Worm (Caenorhabditis elegans): ENCODE results near the gene cest-12.

cest-12 gene

ce11 chrIII:12084216-12084615 is 23.1 kb downstream of the cest-12 start, which contains the start of gene nob-1:
Gene nob-1, minus strand, starts transcription at chrIII:12084316.
- TF ChIP-seq lin-11 (tag; optimal IDR thresholded peaks at IDR 0.05), result no peak
- no peak for TF ChIP-seq ztf-1 (GFP tag; conservative IDR thresholded peaks at IDR 0.05)
- TF ChIP-seq elt-3 (tag; optimal IDR thresholded peaks at IDR 0.05), result no peak
- TF ChIP-seq unc-62 (GFP tag; optimal IDR thresholded peaks at IDR 0.05), result no peak
- no peak for TF ChIP-seq blmp-1 (tag; optimal IDR thresholded peaks at IDR 0.05; ENCODE audit: insufficient read depth)
- no peak for TF ChIP-seq ceh-16 (tag; optimal IDR thresholded peaks at IDR 0.05)
- TF ChIP-seq sma-9 (GFP tag; optimal IDR thresholded peaks at IDR 0.05), result no peak
- TF ChIP-seq sma-9 (tag; optimal IDR thresholded peaks at IDR 0.05), result no peak
- TF ChIP-seq lsy-2 (tag; optimal IDR thresholded peaks at IDR 0.05), result no peak
- no peak for TF ChIP-seq gmeb-1 (tag; optimal IDR thresholded peaks at IDR 0.05)
- no peak for TF ChIP-seq nhr-10 (tag; optimal IDR thresholded peaks at IDR 0.05)
- TF ChIP-seq ZK546.5 (tag; optimal IDR thresholded peaks at IDR 0.05), result no peak
- no peak for TF ChIP-seq C34F6.9 (tag; optimal IDR thresholded peaks at IDR 0.05)
- no peak for TF ChIP-seq R02D3.7 (tag; optimal IDR thresholded peaks at IDR 0.05)
- no peak for TF ChIP-seq unc-39 (tag; optimal IDR thresholded peaks at IDR 0.05)
- TF ChIP-seq mbf-1 (tag; optimal IDR thresholded peaks at IDR 0.05), result no peak
- TF ChIP-seq zag-1 (tag; optimal IDR thresholded peaks at IDR 0.05), result no peak

- TF ChIP-seq nhr-6 (tag; optimal IDR thresholded peaks at IDR 0.05), result no peak
- TF ChIP-seq lsy-2 (tag; optimal IDR thresholded peaks at IDR 0.05), result peak in 1 of 2 experiments; percentile 23
- TF ChIP-seq sem-4 (tag; optimal IDR thresholded peaks at IDR 0.05), result peak; percentile 45
- TF ChIP-seq sma-3 (GFP tag; optimal IDR thresholded peaks at IDR 0.05), result peak; percentile 33
These were observed 25.2 kb downstream of the cest-12 start for ce11 chrIII:12081992-12082628.

ce11 chrIII:12077456-12077855 is 29.9 kb downstream of the cest-12 start, which contains the start of gene php-3:
Gene php-3, minus strand, starts transcription at chrIII:12077556.
- TF ChIP-seq C34F6.9 (tag; optimal IDR thresholded peaks at IDR 0.05) (no peak), unc-39 (tag; optimal IDR thresholded peaks at IDR 0.05) (no peak), ztf-11 (tag; optimal IDR thresholded peaks at IDR 0.05) (no peak), mab-5 (tag; optimal IDR thresholded peaks at IDR 0.05) (no peak), F13H6.1 (tag; optimal IDR thresholded peaks at IDR 0.05) (no peak), lin-13 (GFP tag; optimal IDR thresholded peaks at IDR 0.05) (no peak), lsy-2 (tag; optimal IDR thresholded peaks at IDR 0.05) (no peak), ztf-1 (GFP tag; conservative IDR thresholded peaks at IDR 0.05) (no peak), elt-1 (tag; optimal IDR thresholded peaks at IDR 0.05) (no peak), nhr-10 (tag; optimal IDR thresholded peaks at IDR 0.05) (no peak), nhr-77 (tag; optimal IDR thresholded peaks at IDR 0.05) (no peak), ceh-82 (tag; optimal IDR thresholded peaks at IDR 0.05) (no peak)

- TF ChIP-seq zag-1 (tag; optimal IDR thresholded peaks at IDR 0.05), result no peak
- no peak for TF ChIP-seq crh-2 (tag; optimal IDR thresholded peaks at IDR 0.05)
- no peak for TF ChIP-seq aly-2 (tag; optimal IDR thresholded peaks at IDR 0.05)
- TF ChIP-seq elt-3 (tag; optimal IDR thresholded peaks at IDR 0.05), result no peak
- TF ChIP-seq ama-1 (optimal IDR thresholded peaks at IDR 0.05), result no peak
- no peak for TF ChIP-seq sem-4 (tag; optimal IDR thresholded peaks at IDR 0.05)
- TF ChIP-seq nhr-6 (tag; optimal IDR thresholded peaks at IDR 0.05), result no peak
- TF ChIP-seq unc-55 (GFP tag; optimal IDR thresholded peaks at IDR 0.05), result no peak
- no peak for TF ChIP-seq gmeb-1 (tag; optimal IDR thresholded peaks at IDR 0.05)
- TF ChIP-seq C34F6.9 (tag; optimal IDR thresholded peaks at IDR 0.05), result no peak
- TF ChIP-seq ceh-16 (tag; optimal IDR thresholded peaks at IDR 0.05), result no peak
- no peak for TF ChIP-seq unc-62 (GFP tag; optimal IDR thresholded peaks at IDR 0.05)
- TF ChIP-seq unc-39 (tag; optimal IDR thresholded peaks at IDR 0.05), result no peak
- no peak for TF ChIP-seq sma-9 (GFP tag; optimal IDR thresholded peaks at IDR 0.05)
- no peak for TF ChIP-seq sma-9 (tag; optimal IDR thresholded peaks at IDR 0.05)
- TF ChIP-seq sma-3 (GFP tag; optimal IDR thresholded peaks at IDR 0.05), result no peak
- TF ChIP-seq ceh-82 (tag; optimal IDR thresholded peaks at IDR 0.05), result no peak
- TF ChIP-seq nhr-237 (tag; optimal IDR thresholded peaks at IDR 0.05), result no peak
- no peak for TF ChIP-seq snpc-4 (tag; optimal IDR thresholded peaks at IDR 0.05)
- no peak for TF ChIP-seq nhr-77 (tag; optimal IDR thresholded peaks at IDR 0.05)
- no peak for TF ChIP-seq nhr-129 (tag; optimal IDR thresholded peaks at IDR 0.05)
These were observed 39.6 kb downstream of the cest-12 start for ce11 chrIII:12067736-12068135.

ce11 chrIII:12064494-12064893 is 42.8 kb downstream of the cest-12 start:
- TF ChIP-seq crh-2 (tag; optimal IDR thresholded peaks at IDR 0.05) (no peak), alr-1 (tag; optimal IDR thresholded peaks at IDR 0.05) (no peak), R02D3.7 (tag; optimal IDR thresholded peaks at IDR 0.05) (no peak), nhr-12 (tag; optimal IDR thresholded peaks at IDR 0.05) (no peak), ceh-82 (tag; optimal IDR thresholded peaks at IDR 0.05) (no peak), blmp-1 (tag; optimal IDR thresholded peaks at IDR 0.05; ENCODE audit: insufficient read depth) (no peak), elt-1 (tag; optimal IDR thresholded peaks at IDR 0.05) (no peak), nhr-6 (tag; optimal IDR thresholded peaks at IDR 0.05) (no peak), mbf-1 (tag; optimal IDR thresholded peaks at IDR 0.05) (no peak), dmd-4 (tag; optimal IDR thresholded peaks at IDR 0.05) (no peak), ZK546.5 (tag; optimal IDR thresholded peaks at IDR 0.05) (no peak), elt-3 (tag; optimal IDR thresholded peaks at IDR 0.05) (no peak), F13H6.1 (tag; optimal IDR thresholded peaks at IDR 0.05) (no peak), unc-62 (GFP tag; optimal IDR thresholded peaks at IDR 0.05) (no peak), egl-27 (tag; optimal IDR thresholded peaks at IDR 0.05) (no peak), sem-4 (tag; optimal IDR thresholded peaks at IDR 0.05) (no peak)

Data from whole organism, L2 larva.